Worm (Caenorhabditis elegans) whole organism, L2 larva: ENCODE results near the gene apb-1.

Experiments
- F13H6.1 ChIP-seq: sonication (generic microtip); optimal IDR thresholded peaks from 2 replicates; lab custom pipeline; 2016; ENCODE audit warnings: missing genetic modification characterization, missing compliant biosample characterization
- R02D3.7 ChIP-seq: fragments of 150-350 bp; optimal IDR thresholded peaks from 2 replicates; lab custom pipeline; 2014; ENCODE audit warnings: missing biosample characterization, missing genetic modification characterization
- alr-1 ChIP-seq: fragments of 150-350 bp; optimal IDR thresholded peaks from 2 replicates; lab custom pipeline; 2014; ENCODE audit warnings: missing biosample characterization, missing genetic modification characterization
- ceh-82 ChIP-seq: fragments of 150-350 bp; optimal IDR thresholded peaks from 2 replicates; lab custom pipeline; 2014; ENCODE audit warnings: missing biosample characterization, missing genetic modification characterization
- elt-1 ChIP-seq: fragments of 150-350 bp; optimal IDR thresholded peaks from 2 replicates; lab custom pipeline; 2014; ENCODE audit warnings: missing biosample characterization, missing genetic modification characterization
- fos-1 ChIP-seq: fragments of 150-350 bp; optimal IDR thresholded peaks from 2 replicates; lab custom pipeline; 2014; ENCODE audit warnings: missing biosample characterization, missing genetic modification characterization
- nhr-23 ChIP-seq: fragments of 150-350 bp; optimal IDR thresholded peaks from 2 replicates; lab custom pipeline; 2014; ENCODE audit warnings: missing biosample characterization, missing genetic modification reagents, missing genetic modification characterization
- nhr-237 ChIP-seq: fragments of 150-350 bp; optimal IDR thresholded peaks from 2 replicates; lab custom pipeline; 2014; ENCODE audit warnings: missing biosample characterization, missing genetic modification characterization
- nhr-25 ChIP-seq: fragments of 150-350 bp; sonication (generic microtip); optimal IDR thresholded peaks from 3 replicates; lab custom pipeline; 2014; ENCODE audit warnings: missing biosample characterization, missing genetic modification characterization
- nhr-6 ChIP-seq: fragments of 150-350 bp; optimal IDR thresholded peaks from 2 replicates; lab custom pipeline; 2014; ENCODE audit warnings: missing biosample characterization, missing genetic modification characterization
- nhr-77 ChIP-seq: fragments of 150-350 bp; optimal IDR thresholded peaks from 2 replicates; lab custom pipeline; 2014; ENCODE audit warnings: missing biosample characterization, missing genetic modification characterization
- unc-39 ChIP-seq: fragments of 150-350 bp; optimal IDR thresholded peaks from 2 replicates; lab custom pipeline; 2014; ENCODE audit warnings: missing biosample characterization, missing genetic modification characterization
- unc-62 ChIP-seq: fragments of 150-350 bp; optimal IDR thresholded peaks from 2 replicates; lab custom pipeline; 2014; ENCODE audit warnings: missing biosample characterization, missing genetic modification reagents, missing genetic modification characterization

- no peak for TF ChIP-seq nhr-23
- no peak for TF ChIP-seq nhr-6 (tag; lab: Kevin White, UChicago)
- no peak for TF ChIP-seq unc-39
- TF ChIP-seq ceh-82 (tag; lab: Kevin White, UChicago), result no peak
- no peak for TF ChIP-seq R02D3.7 (tag; lab: Kevin White, UChicago)
- TF ChIP-seq nhr-77, result no peak
- no peak for TF ChIP-seq elt-1 (tag; lab: Kevin White, UChicago)
- TF ChIP-seq F13H6.1 (tag; lab: Kevin White, UChicago), result no peak
- no peak for TF ChIP-seq nhr-237
- TF ChIP-seq unc-62 (GFP tag; lab: Kevin White, UChicago), result no peak
- TF ChIP-seq alr-1 (tag; lab: Kevin White, UChicago), result no peak
- no peak for TF ChIP-seq nhr-25
- no peak for TF ChIP-seq fos-1 (tag; lab: Kevin White, UChicago)
Observed at ce11 chrIII:2598491-2599065, 1.7 kb upstream of the apb-1 start.
